Fruit fly (Drosophila melanogaster): ENCODE data around the gene Obp99d.

The Obp99d gene

dm6 chr3R:29707258-29707657 is 7.0 kb upstream of the Obp99d start:
- TF ChIP-seq CG9705 (GFP tag; optimal IDR thresholded peaks at IDR 0.05) (no peak), h (GFP tag; optimal IDR thresholded peaks at IDR 0.05) (no peak), Mio (GFP tag; optimal IDR thresholded peaks at IDR 0.05) (no peak), Vsx2 (GFP tag; optimal IDR thresholded peaks at IDR 0.05; ENCODE audit: partially characterized antibody) (no peak), tai (GFP tag; optimal IDR thresholded peaks at IDR 0.05) (no peak), rgr (GFP tag; optimal IDR thresholded peaks at IDR 0.05) (no peak), usp (GFP tag; optimal IDR thresholded peaks at IDR 0.05) (no peak)

dm6 chr3R:29708322-29708721 is 6.0 kb upstream of the Obp99d start:
- TF ChIP-seq Rel (GFP tag; optimal IDR thresholded peaks at IDR 0.05) = no peak
- TF ChIP-seq Rel (tag; optimal IDR thresholded peaks at IDR 0.05) = no peak
- TF ChIP-seq sv (GFP tag; optimal IDR thresholded peaks at IDR 0.05) = no peak
- TF ChIP-seq brk (GFP tag; optimal IDR thresholded peaks at IDR 0.05) = no peak
- no peak for TF ChIP-seq sage (GFP tag; optimal IDR thresholded peaks at IDR 0.05)
- no peak for TF ChIP-seq psq (GFP tag; optimal IDR thresholded peaks at IDR 0.05)
- no peak for TF ChIP-seq Jra (GFP tag; optimal IDR thresholded peaks at IDR 0.05)
- no peak for TF ChIP-seq usp (GFP tag; optimal IDR thresholded peaks at IDR 0.05)
- no peak for TF ChIP-seq foxo (GFP tag; optimal IDR thresholded peaks at IDR 0.05)
- TF ChIP-seq ey (GFP tag; optimal IDR thresholded peaks at IDR 0.05) = no peak
- no peak for TF ChIP-seq Dif (GFP tag; optimal IDR thresholded peaks at IDR 0.05; ENCODE audit: partially characterized antibody)
- TF ChIP-seq tai (GFP tag; optimal IDR thresholded peaks at IDR 0.05) = no peak
- no peak for TF ChIP-seq Sp1 (GFP tag; optimal IDR thresholded peaks at IDR 0.05)
- TF ChIP-seq woc (GFP tag; optimal IDR thresholded peaks at IDR 0.05) = no peak
- no peak for TF ChIP-seq dsf (GFP tag; optimal IDR thresholded peaks at IDR 0.05; ENCODE audit: borderline replicate concordance)
- no peak for TF ChIP-seq Hnf4 (GFP tag; optimal IDR thresholded peaks at IDR 0.05)
- no peak for TF ChIP-seq Hr78 (GFP tag; optimal IDR thresholded peaks at IDR 0.05)
- no peak for TF ChIP-seq rgr (GFP tag; optimal IDR thresholded peaks at IDR 0.05)
- no peak for TF ChIP-seq jim (GFP tag; optimal IDR thresholded peaks at IDR 0.05)
- TF ChIP-seq Mio (GFP tag; optimal IDR thresholded peaks at IDR 0.05) = no peak
- no peak for TF ChIP-seq CG32264 (GFP tag; optimal IDR thresholded peaks at IDR 0.05)

- TF ChIP-seq CG9705 (GFP tag; optimal IDR thresholded peaks at IDR 0.05) (no peak), N (GFP tag; optimal IDR thresholded peaks at IDR 0.05) (no peak), CG32264 (GFP tag; optimal IDR thresholded peaks at IDR 0.05) (no peak), Abd-B (GFP tag; optimal IDR thresholded peaks at IDR 0.05) (no peak)
Measured at dm6 chr3R:29711434-29711833, 2.9 kb upstream of the Obp99d start.

dm6 chr3R:29715277-29715676 is 972 bp downstream of the Obp99d start, which contains the start of gene Dup99B:
Dup99B (minus strand) TSS chr3R:29715377.
- no peak for TF ChIP-seq h (GFP tag; optimal IDR thresholded peaks at IDR 0.05)
- no peak for TF ChIP-seq foxo (GFP tag; optimal IDR thresholded peaks at IDR 0.05)
- TF ChIP-seq brk (GFP tag; optimal IDR thresholded peaks at IDR 0.05) = no peak
- no peak for TF ChIP-seq dl (GFP tag; optimal IDR thresholded peaks at IDR 0.05; ENCODE audit: insufficient read depth in 1 of 2, partially characterized antibody in 2 of 2)
- TF ChIP-seq Sp1 (GFP tag; optimal IDR thresholded peaks at IDR 0.05) = no peak
- no peak for TF ChIP-seq usp (GFP tag; optimal IDR thresholded peaks at IDR 0.05)
- TF ChIP-seq rgr (GFP tag; optimal IDR thresholded peaks at IDR 0.05) = no peak
- TF ChIP-seq CG32264 (GFP tag; optimal IDR thresholded peaks at IDR 0.05) = no peak
- no peak for TF ChIP-seq Dif (GFP tag; optimal IDR thresholded peaks at IDR 0.05; ENCODE audit: partially characterized antibody)
- TF ChIP-seq Rel (GFP tag; optimal IDR thresholded peaks at IDR 0.05) = no peak
- TF ChIP-seq Rel (tag; optimal IDR thresholded peaks at IDR 0.05) = no peak

dm6 chr3R:29716043-29716781 is 1.9 kb downstream of the Obp99d start:
- TF ChIP-seq Hr83 (GFP tag; optimal IDR thresholded peaks at IDR 0.05; ENCODE audit: poor library complexity, severe bottlenecking) = peak; percentile 52
- no peak for TF ChIP-seq br (GFP tag; optimal IDR thresholded peaks at IDR 0.05)
- peak; percentile 8 for TF ChIP-seq brk (GFP tag; optimal IDR thresholded peaks at IDR 0.05)
- TF ChIP-seq dsf (GFP tag; optimal IDR thresholded peaks at IDR 0.05; ENCODE audit: borderline replicate concordance) = no peak
